Fruit fly (Drosophila melanogaster) whole organism, prepupa: Measurements from ENCODE around the gene CG18649.

Experiments used
- Blimp-1 ChIP-seq: fragments of 200-800 bp; sonication (Bioruptor generic); optimal IDR thresholded peaks from 3 replicates; lab custom pipeline; 2017; ENCODE audit warnings: missing biosample characterization, missing genetic modification characterization, mild to moderate bottlenecking, moderate library complexity, missing genetic modification reagents
- CG10631 ChIP-seq: fragments of 200-800 bp; sonication (Bioruptor generic); optimal IDR thresholded peaks from 2 replicates; lab custom pipeline; 2016; ENCODE audit warnings: missing biosample characterization, missing genetic modification characterization
- CG10669 ChIP-seq: fragments of 200-800 bp; sonication (Bioruptor generic); optimal IDR thresholded peaks from 3 replicates; lab custom pipeline; 2018; ENCODE audit warnings: missing biosample characterization, mild to moderate bottlenecking, missing genetic modification characterization, moderate library complexity
- CG11294 ChIP-seq: fragments of 200-800 bp; sonication (Bioruptor generic); IDR thresholded peaks from 2 replicates; pipeline ENCODE4 v1.3.6; 2022; ENCODE audit warnings: missing biosample characterization, missing genetic modification characterization
- CG11762 ChIP-seq: fragments of 200-800 bp; sonication (Bioruptor generic); optimal IDR thresholded peaks from 3 replicates; lab custom pipeline; 2016; ENCODE audit warnings: missing biosample characterization, missing genetic modification characterization; ENCODE audit not compliant: insufficient read depth
- CG11902 ChIP-seq: fragments of 200-800 bp; sonication (Bioruptor generic); optimal IDR thresholded peaks from 3 replicates; lab custom pipeline; 2016; ENCODE audit warnings: missing biosample characterization, missing genetic modification characterization
- CG15336 ChIP-seq: fragments of 200-800 bp; sonication (Bioruptor generic); IDR thresholded peaks from 2 replicates; pipeline ENCODE4 v1.3.6; 2022; ENCODE audit warnings: missing biosample characterization, missing genetic modification characterization
- CG1621 ChIP-seq: fragments of 200-800 bp; sonication (Bioruptor generic); optimal IDR thresholded peaks from 3 replicates; lab custom pipeline; 2018; ENCODE audit warnings: missing biosample characterization, mild to moderate bottlenecking, missing genetic modification characterization
- CG3032 ChIP-seq: fragments of 200-800 bp; optimal IDR thresholded peaks from 2 replicates; lab custom pipeline; 2019; ENCODE audit warnings: missing biosample characterization, mild to moderate bottlenecking, missing genetic modification characterization, moderate library complexity
- CG31627 ChIP-seq: fragments of 200-800 bp; sonication (Bioruptor generic); optimal IDR thresholded peaks from 3 replicates; lab custom pipeline; 2016; ENCODE audit warnings: missing biosample characterization, missing genetic modification characterization
- CG3919 ChIP-seq: fragments of 200-800 bp; sonication (Bioruptor generic); optimal IDR thresholded peaks from 3 replicates; lab custom pipeline; 2016; ENCODE audit warnings: missing biosample characterization, missing genetic modification characterization
- CG6276 ChIP-seq: fragments of 200-800 bp; sonication (Bioruptor generic); optimal IDR thresholded peaks from 2 replicates; lab custom pipeline; 2017; ENCODE audit warnings: missing biosample characterization, mild to moderate bottlenecking, missing genetic modification characterization
- CG6792 ChIP-seq: fragments of 200-800 bp; sonication (Bioruptor generic); optimal IDR thresholded peaks from 3 replicates; lab custom pipeline; 2016; ENCODE audit warnings: missing biosample characterization, missing genetic modification characterization
- CG6808 ChIP-seq: fragments of 200-800 bp; sonication (Bioruptor generic); optimal IDR thresholded peaks from 3 replicates; lab custom pipeline; 2017; ENCODE audit warnings: missing biosample characterization, missing genetic modification characterization, mild to moderate bottlenecking, moderate library complexity, missing genetic modification reagents
- CG6854 ChIP-seq: fragments of 200-800 bp; sonication (Bioruptor generic); optimal IDR thresholded peaks from 2 replicates; lab custom pipeline; 2017; ENCODE audit warnings: missing biosample characterization, mild to moderate bottlenecking, missing genetic modification characterization
- CG7368 ChIP-seq: fragments of 200-800 bp; sonication (Bioruptor generic); optimal IDR thresholded peaks from 3 replicates; lab custom pipeline; 2016; ENCODE audit warnings: missing biosample characterization, missing genetic modification characterization
- CG8119 ChIP-seq: fragments of 200-800 bp; sonication (Bioruptor generic); IDR thresholded peaks from 3 replicates; pipeline ENCODE4 v1.3.6; 2022; ENCODE audit warnings: missing biosample characterization, missing genetic modification characterization
- CG8319 ChIP-seq: fragments of 200-800 bp; sonication (Bioruptor generic); optimal IDR thresholded peaks from 3 replicates; lab custom pipeline; 2016; ENCODE audit warnings: missing biosample characterization, missing genetic modification characterization
- CG8632 ChIP-seq: fragments of 200-800 bp; sonication (Bioruptor generic); optimal IDR thresholded peaks from 3 replicates; lab custom pipeline; 2016; ENCODE audit warnings: missing biosample characterization, missing genetic modification characterization
- CG9139 ChIP-seq: fragments of 200-800 bp; sonication (Bioruptor generic); optimal IDR thresholded peaks from 3 replicates; lab custom pipeline; 2017; ENCODE audit warnings: missing biosample characterization, mild to moderate bottlenecking, missing genetic modification characterization
- Eip75B ChIP-seq: fragments of 200-800 bp; sonication (Bioruptor generic); optimal IDR thresholded peaks from 3 replicates; lab custom pipeline; 2016; ENCODE audit warnings: missing biosample characterization, missing genetic modification characterization
- Eip93F ChIP-seq: fragments of 200-800 bp; sonication (Bioruptor generic); optimal IDR thresholded peaks from 2 replicates; lab custom pipeline; 2016; ENCODE audit warnings: missing biosample characterization, mild to moderate bottlenecking, missing genetic modification characterization
- Ets21C ChIP-seq: fragments of 200-800 bp; sonication (Bioruptor generic); optimal IDR thresholded peaks from 3 replicates; lab custom pipeline; 2016; ENCODE audit warnings: missing biosample characterization, missing genetic modification characterization
- Gug ChIP-seq: fragments of 200-800 bp; sonication (Bioruptor generic); IDR thresholded peaks from 2 replicates; pipeline ENCODE4 v1.3.6; 2022; ENCODE audit warnings: missing biosample characterization, missing genetic modification characterization
- Hr38 ChIP-seq: sonication (Bioruptor generic); optimal IDR thresholded peaks from 2 replicates; lab custom pipeline; 2016; ENCODE audit warnings: missing biosample characterization, missing genetic modification characterization
- Hr39 ChIP-seq: fragments of 200-800 bp; sonication (Bioruptor generic); optimal IDR thresholded peaks from 2 replicates; lab custom pipeline; 2016; ENCODE audit warnings: missing biosample characterization, missing genetic modification characterization
- Hr4 ChIP-seq: fragments of 200-800 bp; sonication (Bioruptor generic); optimal IDR thresholded peaks from 3 replicates; lab custom pipeline; 2016; ENCODE audit warnings: missing biosample characterization, missing genetic modification characterization
- Lpt ChIP-seq: fragments of 200-800 bp; sonication (Bioruptor generic); optimal IDR thresholded peaks from 3 replicates; lab custom pipeline; 2016; ENCODE audit warnings: missing biosample characterization, missing genetic modification characterization
- Met ChIP-seq: fragments of 200-800 bp; sonication (Bioruptor generic); optimal IDR thresholded peaks from 3 replicates; lab custom pipeline; 2016; ENCODE audit warnings: missing biosample characterization, missing genetic modification characterization
- Smox ChIP-seq: fragments of 200-800 bp; sonication (Bioruptor generic); optimal IDR thresholded peaks from 3 replicates; lab custom pipeline; 2016; ENCODE audit warnings: missing biosample characterization, missing genetic modification characterization
- Sox102F ChIP-seq: fragments of 200-800 bp; sonication (Bioruptor generic); optimal IDR thresholded peaks from 2 replicates; lab custom pipeline; 2016; ENCODE audit warnings: missing biosample characterization, mild to moderate bottlenecking, missing genetic modification characterization
- Sox14 ChIP-seq: fragments of 200-800 bp; sonication (Bioruptor generic); optimal IDR thresholded peaks from 3 replicates; lab custom pipeline; 2016; ENCODE audit warnings: missing biosample characterization, missing genetic modification characterization
- acj6 ChIP-seq: fragments of 200-800 bp; sonication (Bioruptor generic); optimal IDR thresholded peaks from 3 replicates; lab custom pipeline; 2016; ENCODE audit warnings: missing biosample characterization, missing genetic modification characterization
- cyc ChIP-seq: fragments of 200-800 bp; sonication (Bioruptor generic); optimal IDR thresholded peaks from 3 replicates; lab custom pipeline; 2016; ENCODE audit warnings: missing biosample characterization, missing genetic modification characterization
- dac ChIP-seq: fragments of 200-800 bp; sonication (Bioruptor generic); optimal IDR thresholded peaks from 2 replicates; lab custom pipeline; 2017; ENCODE audit warnings: missing biosample characterization, mild to moderate bottlenecking, missing genetic modification characterization
- dsx ChIP-seq: fragments of 200-800 bp; optimal IDR thresholded peaks from 3 replicates; lab custom pipeline; 2019; ENCODE audit warnings: missing biosample characterization, mild to moderate bottlenecking, missing genetic modification characterization, moderate library complexity; ENCODE audit not compliant: poor library complexity, severe bottlenecking
- eg ChIP-seq: fragments of 200-800 bp; sonication (Bioruptor generic); IDR thresholded peaks from 3 replicates; pipeline ENCODE4 v1.3.6; 2022; ENCODE audit warnings: missing biosample characterization, missing genetic modification characterization
- esn ChIP-seq: fragments of 200-800 bp; sonication (Bioruptor generic); optimal IDR thresholded peaks from 2 replicates; lab custom pipeline; 2016; ENCODE audit warnings: missing biosample characterization, mild to moderate bottlenecking, missing genetic modification characterization, moderate library complexity
- fd59A ChIP-seq: fragments of 200-800 bp; sonication (Bioruptor generic); optimal IDR thresholded peaks from 2 replicates; lab custom pipeline; 2017; ENCODE audit warnings: missing biosample characterization, mild to moderate bottlenecking, missing genetic modification characterization, missing genetic modification reagents
- fd85E ChIP-seq: fragments of 200-800 bp; sonication (Bioruptor generic); optimal IDR thresholded peaks from 3 replicates; lab custom pipeline; 2016; ENCODE audit warnings: missing biosample characterization, missing genetic modification characterization
- net ChIP-seq: fragments of 200-800 bp; sonication (Bioruptor generic); optimal IDR thresholded peaks from 3 replicates; lab custom pipeline; 2016; ENCODE audit warnings: missing biosample characterization, missing genetic modification characterization
- salr ChIP-seq, 2 experiments: fragments of 200-800 bp; sonication (Bioruptor generic); optimal IDR thresholded peaks; 3 replicates each; lab custom pipeline; 2016 to 2018; ENCODE audit warnings: missing biosample characterization in 2 of 2, missing genetic modification characterization in 2 of 2, mild to moderate bottlenecking in 1 of 2
- ss ChIP-seq, 2 experiments: fragments of 200-800 bp; sonication (Bioruptor generic); optimal IDR thresholded peaks; 2 replicates in 1 of 2; 3 replicates in 1 of 2; lab custom pipeline; 2017 to 2018; ENCODE audit warnings: mild to moderate bottlenecking in 2 of 2, missing biosample characterization in 2 of 2, missing genetic modification characterization in 2 of 2, moderate library complexity in 1 of 2
- svp ChIP-seq: fragments of 200-800 bp; sonication (Bioruptor generic); peaks from one replicate; lab custom pipeline; 2016; ENCODE audit warnings: missing biosample characterization, missing genetic modification characterization
- topi ChIP-seq: fragments of 200-800 bp; sonication (Bioruptor generic); optimal IDR thresholded peaks from 3 replicates; lab custom pipeline; 2016; ENCODE audit warnings: missing biosample characterization, missing genetic modification characterization
- vri ChIP-seq: fragments of 200-800 bp; sonication (Bioruptor generic); optimal IDR thresholded peaks from 3 replicates; lab custom pipeline; 2016; ENCODE audit warnings: missing biosample characterization, mild to moderate bottlenecking, missing genetic modification characterization

CG18649 gene

dm6 chr3L:15013296-15013695 lies 40.6 kb downstream of the CG18649 start (continued):
- TF ChIP-seq Ets21C (GFP tag; lab: Kevin White, UChicago) = no peak
- peak; percentile 52; the same call in 2 of the 3 replicates for TF ChIP-seq CG8119 (GFP tag; lab: Robert Waterston, UW)
- TF ChIP-seq Hr4 (GFP tag; lab: Kevin White, UChicago) = peak; percentile 41
- TF ChIP-seq net = no peak
- TF ChIP-seq vri (GFP tag; lab: Kevin White, UChicago) = no peak
- TF ChIP-seq CG10631 (GFP tag; lab: Kevin White, UChicago) = peak; percentile 35
- no peak for TF ChIP-seq CG3919 (GFP tag; lab: Kevin White, UChicago)
- no peak for TF ChIP-seq CG6854 (GFP tag; lab: Kevin White, UChicago)
- no peak for TF ChIP-seq CG31627
- no peak for TF ChIP-seq Gug (GFP tag; lab: Robert Waterston, UW)
- TF ChIP-seq salr (GFP tag; optimal IDR thresholded peaks at IDR 0.05; lab: Kevin White, UChicago) = peak in 1 of 2 experiments; percentile 31
- no peak for TF ChIP-seq dac
- TF ChIP-seq CG1621 (tag; lab: Kevin White, UChicago) = peak; percentile 47
- no peak for TF ChIP-seq Blimp-1
- TF ChIP-seq Eip75B = peak; percentile 13
- peak; percentile 3 for TF ChIP-seq Met (GFP tag; lab: Kevin White, UChicago)
- peak; percentile 3 for TF ChIP-seq topi
- peak; percentile 2 for TF ChIP-seq cyc (GFP tag; lab: Kevin White, UChicago)
- TF ChIP-seq fd59A (GFP tag; lab: Kevin White, UChicago) = peak; percentile 21
- peak; percentile 26; the same call in 1 of the 2 replicates for TF ChIP-seq CG15336 (GFP tag; lab: Robert Waterston, UW)
- peak; percentile 62 for TF ChIP-seq CG6808 (GFP tag; lab: Kevin White, UChicago)
- peak; percentile 61 for TF ChIP-seq CG10669 (GFP tag; lab: Kevin White, UChicago)
- TF ChIP-seq fd85E (GFP tag; lab: Kevin White, UChicago) = no peak
- no peak for TF ChIP-seq Lpt (GFP tag; lab: Kevin White, UChicago)
- TF ChIP-seq CG6276 (GFP tag; lab: Kevin White, UChicago) = peak; percentile 51
- peak; percentile 40 for TF ChIP-seq Sox14 (GFP tag; lab: Kevin White, UChicago)

dm6 chr3L:15011638-15012335 lies 42.1 kb downstream of the CG18649 start:
- TF ChIP-seq topi (peak; percentile 59), svp (GFP tag; lab: Kevin White, UChicago) (peak; percentile 67), CG8632 (peak; percentile 74), CG6808 (GFP tag; lab: Kevin White, UChicago) (peak; percentile 76), Eip75B (peak; percentile 80), esn (GFP tag; lab: Kevin White, UChicago) (peak; percentile 71), Met (GFP tag; lab: Kevin White, UChicago) (peak; percentile 59), CG9139 (GFP tag; lab: Kevin White, UChicago) (peak; percentile 42), CG31627 (peak; percentile 38), CG10669 (GFP tag; lab: Kevin White, UChicago) (peak; percentile 73), CG6276 (GFP tag; lab: Kevin White, UChicago) (peak; percentile 73), CG6792 (GFP tag; lab: Kevin White, UChicago) (peak; percentile 64), ss (GFP tag; optimal IDR thresholded peaks at IDR 0.05; lab: Kevin White, UChicago) (peak; percentile 62 to 81), CG7368 (peak; percentile 51), Smox (GFP tag; lab: Kevin White, UChicago) (peak; percentile 51), Ets21C (GFP tag; lab: Kevin White, UChicago) (peak; percentile 25), Eip93F (GFP tag; lab: Kevin White, UChicago) (no peak), vri (GFP tag; lab: Kevin White, UChicago) (no peak), acj6 (GFP tag; lab: Kevin White, UChicago) (peak; percentile 78), CG11294 (GFP tag; lab: Robert Waterston, UW) (peak; percentile 44; the same call in 1 of the 2 replicates), salr (GFP tag; optimal IDR thresholded peaks at IDR 0.05; lab: Kevin White, UChicago) (peak; percentile 44 to 72), Sox102F (peak; percentile 33), cyc (GFP tag; lab: Kevin White, UChicago) (peak; percentile 20), Hr38 (no peak), Hr4 (GFP tag; lab: Kevin White, UChicago) (peak; percentile 86), CG11902 (GFP tag; lab: Kevin White, UChicago) (peak; percentile 34), Hr39 (peak; percentile 34), eg (GFP tag; lab: Robert Waterston, UW) (peak; percentile 85), CG3032 (tag; lab: Kevin White, UChicago) (peak; percentile 82), Sox14 (GFP tag; lab: Kevin White, UChicago) (peak; percentile 71), CG11762 (peak; percentile 54), CG8319 (peak; percentile 41), dsx (GFP tag; lab: Kevin White, UChicago) (peak; percentile 83)
